Fruit fly (Drosophila melanogaster) whole organism, wandering third instar larva: ENCODE results near the gene CG8202.

Experiments
- OdsH ChIP-seq: fragments of 200-800 bp; sonication (Bioruptor generic); optimal IDR thresholded peaks from 2 replicates; lab custom pipeline; 2016; ENCODE audit warnings: missing biosample characterization, mild to moderate bottlenecking, missing genetic modification characterization
- jim ChIP-seq: fragments of 175-275, 200-325 bp; sonication (Bioruptor generic); optimal IDR thresholded peaks from 2 replicates; lab custom pipeline; 2016; ENCODE audit warnings: missing biosample characterization, mild to moderate bottlenecking, missing genetic modification characterization
- pan ChIP-seq: fragments of >200 bp; optimal IDR thresholded peaks from 2 replicates; lab custom pipeline; 2017
- psq ChIP-seq: fragments of 200-800 bp; sonication (Bioruptor generic); optimal IDR thresholded peaks from 3 replicates; lab custom pipeline; 2017; ENCODE audit warnings: missing biosample characterization, mild to moderate bottlenecking, missing genetic modification characterization, moderate library complexity
- woc ChIP-seq: sonication (Bioruptor generic); optimal IDR thresholded peaks from 2 replicates; lab custom pipeline; 2016; ENCODE audit warnings: missing biosample characterization, mild to moderate bottlenecking, missing genetic modification characterization

- TF ChIP-seq OdsH (GFP tag; lab: Kevin White, UChicago) (no peak), psq (GFP tag; lab: Kevin White, UChicago) (no peak), pan (lab: Kevin White, UChicago) (no peak), jim (no peak), woc (GFP tag; lab: Kevin White, UChicago) (no peak)
These were observed 19.9 kb upstream of the CG8202 start for dm6 chr3R:8711890-8712449.
